Worm (Caenorhabditis elegans) whole organism, dauer: ENCODE data around the gene parg-2.

ENCODE experiments used
- unc-62 ChIP-seq: sonication (generic microtip); optimal IDR thresholded peaks from 2 replicates; lab custom pipeline; 2017; ENCODE audit warnings: missing biosample characterization, missing genetic modification reagents, missing genetic modification characterization

The parg-2 gene

DNA sequence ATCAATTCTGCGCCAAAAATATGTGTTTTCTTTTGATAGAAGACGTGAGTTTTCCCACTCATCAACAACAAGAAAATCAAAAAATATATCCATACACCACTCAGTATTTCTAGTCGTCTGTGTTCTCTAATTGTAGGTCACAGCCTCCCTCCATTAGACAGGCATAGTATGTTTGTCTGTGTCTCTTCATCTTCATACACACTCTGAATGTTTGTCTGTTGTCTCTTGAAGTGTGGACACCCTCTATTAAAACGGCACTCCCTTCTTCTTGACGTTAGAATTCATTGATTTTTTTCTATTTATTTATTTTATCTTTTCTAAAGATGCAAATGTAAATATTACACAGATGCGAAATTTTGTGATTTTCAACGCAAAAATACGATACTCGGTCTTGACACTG, 22.4 kb upstream of the parg-2 start:
- no peak for TF ChIP-seq unc-62 (GFP tag; lab: Kevin White, UChicago)

DNA sequence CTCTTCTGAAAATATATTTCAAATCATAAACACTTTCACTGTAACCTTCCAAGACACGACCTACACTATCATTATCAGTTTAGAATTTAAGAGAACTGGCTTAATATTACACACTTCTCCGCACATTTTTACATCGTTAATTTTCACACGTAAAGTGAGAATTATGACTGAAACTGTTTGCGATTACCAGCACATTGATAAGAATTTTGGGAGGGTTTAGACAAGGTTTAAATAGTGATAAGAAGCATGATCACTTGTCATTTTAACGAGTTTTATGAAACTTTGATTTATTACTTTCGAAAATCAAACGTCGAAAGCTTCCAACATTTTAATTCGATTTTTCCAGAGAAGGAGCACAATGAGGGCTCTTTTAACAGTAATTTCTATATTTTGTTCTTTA, 15.5 kb upstream of the parg-2 start, which contains the start of gene F21D5.3:
TSS of gene F21D5.3 (plus strand) at position 347 of the 400 bp plus-strand sequence.
- TF ChIP-seq unc-62 (GFP tag; lab: Kevin White, UChicago) = no peak

DNA sequence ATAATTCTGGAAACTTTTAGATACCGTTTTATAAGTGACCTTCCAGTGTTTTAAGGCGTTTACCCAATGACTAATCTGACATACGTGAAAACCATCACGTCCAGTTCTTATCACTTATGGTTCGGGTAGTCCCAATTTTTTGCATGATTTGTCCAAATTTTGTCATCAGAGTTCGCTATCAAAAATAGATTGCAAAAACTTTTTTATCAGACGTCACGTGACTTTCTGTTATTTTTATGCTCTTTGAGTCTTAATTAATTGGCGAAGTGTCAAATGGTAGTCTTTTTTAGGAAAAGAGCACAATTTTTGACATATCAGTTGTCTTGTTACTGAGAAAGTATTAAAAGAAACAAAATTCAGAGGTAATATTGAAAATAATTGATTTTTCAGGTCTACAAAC, 14.7 kb upstream of the parg-2 start:
- TF ChIP-seq unc-62 (GFP tag; lab: Kevin White, UChicago) = no peak

DNA sequence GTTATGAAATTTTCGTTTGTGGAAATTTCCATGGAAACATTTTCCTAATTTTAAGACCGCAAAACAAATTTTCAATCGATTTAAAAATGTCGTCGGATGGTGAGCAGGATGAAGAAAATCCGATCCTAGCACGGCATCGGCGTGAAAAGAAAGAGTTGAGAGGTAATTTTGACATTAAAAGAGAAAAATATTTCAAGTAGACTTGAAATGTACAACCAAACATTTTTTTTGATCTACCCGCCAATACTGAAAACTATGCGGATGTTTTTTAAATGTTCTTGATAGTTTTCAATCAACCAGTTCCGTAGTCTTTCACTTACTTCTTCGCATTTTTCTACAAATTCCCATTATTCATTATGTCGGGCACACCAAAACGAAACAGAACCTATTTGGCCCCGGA, 13.2 kb upstream of the parg-2 start, which contains the start of gene otub-3:
TSS of gene otub-3 (plus strand) at position 56 of the 400 bp plus-strand sequence.
- no peak for TF ChIP-seq unc-62 (GFP tag; lab: Kevin White, UChicago)

DNA sequence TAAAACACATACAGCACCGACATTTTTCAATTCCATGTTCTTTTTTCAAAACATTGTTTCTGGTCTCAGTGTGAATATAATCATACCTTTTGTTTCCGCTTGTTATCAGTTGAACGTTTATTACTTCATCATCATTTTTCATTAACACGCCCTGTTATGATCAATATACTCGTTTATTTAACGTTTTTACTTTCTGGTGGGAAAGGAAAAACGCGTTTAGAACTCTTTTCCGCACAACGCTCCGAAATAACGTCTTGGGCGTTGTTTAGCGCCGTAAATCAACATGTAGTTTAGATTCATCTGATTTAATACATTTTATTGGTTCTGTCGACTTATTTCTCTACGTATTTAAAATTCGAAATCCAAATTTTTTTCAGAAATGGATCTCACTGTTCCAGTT, 10.4 kb upstream of the parg-2 start, which contains the start of gene pgm-3:
TSS of gene pgm-3 (plus strand) at position 378 of the 400 bp plus-strand sequence.
- TF ChIP-seq unc-62 (GFP tag; lab: Kevin White, UChicago) = no peak

DNA sequence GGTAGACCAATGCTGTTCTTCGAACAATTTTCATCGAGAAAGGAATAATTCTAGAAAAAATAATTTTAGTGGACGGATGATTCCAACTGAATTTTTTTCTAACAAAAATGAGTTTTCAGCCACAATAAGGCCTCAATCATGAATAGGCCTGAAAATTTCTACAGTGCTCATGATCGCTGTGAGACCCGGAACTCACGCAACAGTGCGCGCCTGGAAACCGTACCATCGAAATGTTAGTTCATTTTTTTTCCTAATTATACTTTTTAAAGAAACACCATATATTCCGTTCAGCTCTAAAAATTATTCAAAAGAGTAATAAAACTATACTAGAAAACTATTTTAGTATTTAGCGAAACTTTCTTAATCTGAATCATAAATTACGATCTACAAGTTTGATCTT, 10.0 kb upstream of the parg-2 start:
- TF ChIP-seq unc-62 (GFP tag; lab: Kevin White, UChicago) = no peak

DNA sequence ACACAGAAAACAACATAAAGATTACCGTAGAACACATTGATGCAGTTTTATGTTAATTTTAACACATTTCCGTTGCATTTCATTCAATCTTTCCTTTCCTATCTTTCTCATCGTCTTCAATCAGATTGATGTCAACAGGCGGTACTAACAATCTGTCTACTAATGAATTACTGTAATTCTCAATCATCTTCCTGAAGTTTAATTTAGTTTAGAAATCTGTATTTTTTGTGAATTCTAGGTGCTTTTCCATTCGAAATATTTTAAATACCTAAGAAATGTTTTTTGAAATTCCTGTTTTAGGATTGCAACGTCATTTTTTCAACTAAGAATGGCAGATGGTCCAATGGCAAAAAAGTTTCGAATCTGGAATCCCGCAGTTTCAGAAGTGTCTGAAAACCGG, 8.8 kb upstream of the parg-2 start, which contains the start of gene F21D5.9:
TSS of gene F21D5.9 (plus strand) at position 301 of the 400 bp plus-strand sequence.
- TF ChIP-seq unc-62 (GFP tag; lab: Kevin White, UChicago) = no peak

DNA sequence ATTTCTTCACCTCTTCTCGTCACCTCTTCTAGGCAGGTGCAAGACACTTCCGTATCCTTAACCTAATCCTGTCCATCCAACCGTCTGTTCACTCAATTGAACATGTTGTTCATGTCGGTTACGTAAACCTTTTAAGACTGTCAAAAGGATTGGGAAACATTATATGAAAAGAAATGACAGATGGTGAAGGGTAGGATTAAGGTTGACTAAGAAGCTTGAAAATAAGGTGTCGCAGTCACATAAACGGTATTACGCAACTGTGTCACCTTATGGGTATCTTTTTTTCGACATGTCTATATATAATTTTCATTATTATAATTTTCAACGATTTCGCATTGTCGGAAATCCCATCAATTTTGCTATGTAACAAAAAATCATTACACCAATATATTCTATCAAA, 7.9 kb upstream of the parg-2 start:
- TF ChIP-seq unc-62 (GFP tag; lab: Kevin White, UChicago) = no peak

DNA sequence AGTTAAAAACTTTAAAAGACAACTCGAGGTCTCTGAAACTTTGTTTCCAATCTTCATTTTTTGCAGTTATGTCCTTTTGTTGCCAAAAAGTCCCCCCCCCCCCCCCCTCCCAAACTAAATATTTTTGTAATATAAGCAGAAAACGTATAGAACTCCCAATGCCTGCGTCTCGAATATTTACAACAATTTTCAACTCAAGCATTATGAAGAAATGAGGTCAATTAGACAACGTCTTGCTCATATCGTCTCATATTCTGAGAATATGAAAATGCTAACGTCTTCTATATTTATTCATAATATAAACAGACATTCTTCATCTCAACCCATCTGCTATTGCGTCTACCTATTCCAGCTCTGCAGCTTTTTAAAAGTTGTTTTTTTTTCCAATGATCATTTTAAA, 3.2 kb upstream of the parg-2 start, which contains the start of gene H23L24.1:
TSS of gene H23L24.1 (plus strand) at position 301 of the 400 bp plus-strand sequence.
- TF ChIP-seq unc-62 (GFP tag; lab: Kevin White, UChicago) = no peak

DNA sequence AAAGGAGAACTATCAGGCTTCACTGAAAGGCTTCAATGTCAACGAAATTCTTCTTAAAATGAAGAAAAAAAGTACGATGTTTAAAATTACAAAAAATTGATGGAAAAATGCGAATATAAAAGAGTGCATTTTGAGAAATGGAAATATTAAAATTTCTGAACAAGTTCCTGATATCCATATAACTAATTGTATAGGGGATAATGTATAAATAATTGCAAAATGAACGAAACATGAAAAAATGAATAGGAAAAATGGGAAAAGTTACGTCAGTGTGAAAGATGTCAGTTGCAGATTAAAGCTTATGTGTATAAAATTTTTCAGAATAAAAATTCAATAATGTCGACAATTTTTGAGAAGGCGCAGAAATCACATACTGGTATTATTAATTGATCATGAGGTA, 6.9 kb downstream of the parg-2 start:
- no peak for TF ChIP-seq unc-62 (GFP tag; lab: Kevin White, UChicago)

DNA sequence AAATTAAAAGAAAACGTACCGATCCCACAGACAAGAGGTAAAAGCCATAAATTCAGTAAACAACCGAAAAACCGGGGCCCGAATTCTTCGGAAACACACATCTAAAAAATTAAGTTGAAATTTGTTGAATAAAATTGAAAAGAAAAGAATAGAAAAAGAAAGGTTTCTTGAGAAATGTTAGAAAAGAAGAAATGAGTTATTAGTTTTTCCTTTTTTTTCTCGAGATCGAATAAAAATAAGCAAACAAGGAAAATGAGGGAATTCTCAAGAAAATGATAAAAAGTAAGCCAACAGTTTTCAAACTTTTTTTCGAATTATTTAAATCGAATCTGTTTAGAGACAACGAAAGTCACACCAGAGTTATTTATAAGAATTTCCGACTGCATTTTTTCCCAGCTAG, 9.4 kb downstream of the parg-2 start, which contains the start of gene H23L24.4:
TSS of gene H23L24.4 (minus strand) at position 101 of the 400 bp plus-strand sequence.
- no peak for TF ChIP-seq unc-62 (GFP tag; lab: Kevin White, UChicago)

DNA sequence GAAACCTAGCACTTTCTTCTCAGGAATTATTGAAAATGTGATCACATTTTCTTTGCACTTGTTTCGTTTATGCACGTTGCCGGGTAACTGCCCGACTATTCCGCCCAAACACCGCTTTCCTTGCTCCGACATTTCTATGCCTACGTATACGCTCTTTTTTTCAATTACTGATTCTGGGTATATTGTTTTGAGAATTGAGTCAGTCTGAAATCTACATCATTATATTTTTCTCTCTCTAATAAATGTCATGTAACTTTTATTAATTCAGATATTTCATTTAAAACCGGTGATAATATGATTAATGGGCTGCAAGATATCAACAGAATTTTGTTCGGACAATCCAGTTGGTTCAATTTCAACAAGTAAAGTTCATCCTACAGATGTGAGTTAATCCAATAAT, 17.5 kb downstream of the parg-2 start, which contains the start of gene ttll-11:
TSS of gene ttll-11 (plus strand) at position 301 of the 400 bp plus-strand sequence.
- no peak for TF ChIP-seq unc-62 (GFP tag; lab: Kevin White, UChicago)

DNA sequence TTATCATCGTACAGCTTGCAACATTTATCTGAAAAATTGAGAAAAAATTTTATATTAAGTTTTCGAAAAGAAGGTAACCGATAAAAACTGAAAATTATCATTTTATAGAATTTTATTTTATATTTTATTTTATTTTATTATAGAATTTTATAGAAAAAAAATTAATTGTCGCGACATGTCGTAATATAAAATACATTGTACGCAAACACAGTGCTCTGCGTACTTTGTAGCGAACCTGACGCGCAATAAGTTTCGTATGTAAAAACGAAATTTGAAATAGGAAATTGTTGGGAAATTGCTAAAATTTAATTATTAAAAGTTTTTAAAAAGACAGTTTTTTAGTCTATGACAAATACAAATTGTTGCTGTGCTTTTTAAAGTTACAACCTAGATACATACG, 23.4 kb downstream of the parg-2 start, which contains the start of the genes hst-1 and ints-6:
TSS of gene hst-1 (minus strand) at position 28 of the 400 bp plus-strand sequence.
TSS of gene ints-6 (plus strand) at position 260 of the 400 bp plus-strand sequence.
- no peak for TF ChIP-seq unc-62 (GFP tag; lab: Kevin White, UChicago)

DNA sequence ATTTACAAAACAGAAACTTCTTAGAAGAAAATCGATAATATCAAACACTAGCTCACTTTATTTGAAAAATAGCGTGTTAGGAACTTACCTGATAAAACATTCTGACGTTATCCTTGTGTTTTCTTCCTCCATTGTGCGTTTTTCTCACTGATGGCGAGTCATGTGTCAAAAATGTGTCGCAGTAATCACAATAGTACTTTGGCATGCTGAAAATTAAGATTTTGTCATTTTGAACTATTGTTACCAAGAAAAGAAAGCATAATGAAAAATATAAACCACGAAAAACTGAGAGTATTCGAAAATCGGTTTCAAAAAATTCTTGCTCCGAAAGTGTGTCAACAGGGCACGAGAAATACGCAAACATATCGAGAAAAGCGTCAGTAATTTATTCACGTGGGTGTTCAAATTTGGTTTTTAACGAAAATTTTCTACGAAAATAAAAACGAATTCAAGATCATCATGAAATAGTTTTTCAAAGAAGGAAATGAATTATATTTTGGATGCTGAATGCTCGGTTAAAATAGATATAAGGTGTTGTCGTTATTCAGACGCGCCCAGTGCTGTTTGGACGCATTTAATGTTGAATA, 27.2 kb downstream of the parg-2 start, which contains the start of gene snrp-3:
TSS of gene snrp-3 (minus strand) at position 206 of the 587 bp plus-strand sequence.
- no peak for TF ChIP-seq unc-62 (GFP tag; lab: Kevin White, UChicago)

DNA sequence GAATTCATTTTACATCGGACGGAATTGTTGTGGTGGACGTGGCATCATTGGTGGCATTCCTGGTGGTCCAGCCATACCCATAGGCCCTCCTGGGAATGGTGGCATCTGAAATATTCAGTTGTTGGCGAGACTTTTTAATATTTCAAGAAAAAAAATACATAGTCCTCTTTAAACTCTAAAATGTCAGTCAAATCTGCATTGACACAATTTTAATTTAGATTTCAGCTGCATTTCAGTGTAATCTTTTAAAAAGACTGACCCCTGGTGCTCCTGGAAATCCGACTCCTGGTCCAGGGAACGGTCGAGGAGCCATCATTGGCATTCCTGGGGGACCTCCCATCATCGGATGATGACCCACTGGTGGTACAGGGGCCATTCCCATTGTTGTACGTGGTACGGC, 28.0 kb downstream of the parg-2 start:
- no peak for TF ChIP-seq unc-62 (GFP tag; lab: Kevin White, UChicago)

DNA sequence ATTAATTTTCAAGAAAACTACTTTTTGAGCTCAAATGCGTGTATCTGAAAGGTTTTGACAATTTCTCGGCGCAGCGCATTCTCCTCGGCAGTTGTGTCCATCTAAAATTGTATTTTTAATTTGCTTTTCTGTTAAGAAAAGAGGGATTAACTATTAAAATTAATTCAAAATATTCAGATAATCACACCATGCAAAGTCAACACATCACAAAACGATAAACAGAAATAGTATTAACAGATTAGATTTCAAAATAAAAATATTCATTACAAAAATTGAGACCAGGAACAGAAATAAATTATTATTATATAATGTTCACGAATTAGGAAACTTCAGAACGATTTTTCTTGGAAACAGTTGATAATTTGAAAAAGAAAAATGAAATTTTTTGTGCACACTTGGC, 28.4 kb downstream of the parg-2 start, which contains the start of gene pole-2:
TSS of gene pole-2 (minus strand) at position 101 of the 400 bp plus-strand sequence.
- no peak for TF ChIP-seq unc-62 (GFP tag; lab: Kevin White, UChicago)

DNA sequence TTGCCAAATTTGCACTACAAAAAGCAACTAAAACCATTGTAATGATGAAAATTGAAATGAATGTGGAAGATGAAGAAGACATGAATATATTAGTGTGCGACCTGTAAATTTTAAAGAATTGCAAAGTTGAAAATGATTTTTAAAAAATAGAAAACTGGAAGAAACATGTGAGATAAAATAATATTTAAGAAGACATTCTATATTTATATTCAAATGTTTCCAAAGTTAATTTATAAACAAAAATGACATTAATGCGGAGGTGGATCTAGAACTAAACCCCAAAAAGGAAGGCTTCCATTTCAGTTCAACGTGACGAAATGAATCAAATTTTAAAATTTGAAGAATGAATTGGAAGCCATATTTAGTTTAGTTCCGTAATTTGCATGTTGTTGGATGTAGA, 35.7 kb downstream of the parg-2 start, which contains the start of gene nlp-60:
TSS of gene nlp-60 (minus strand) at position 101 of the 400 bp plus-strand sequence.
- no peak for TF ChIP-seq unc-62 (GFP tag; lab: Kevin White, UChicago)
